Worm (Caenorhabditis elegans): ENCODE measurements around the gene pqn-41.

The pqn-41 gene

DNA sequence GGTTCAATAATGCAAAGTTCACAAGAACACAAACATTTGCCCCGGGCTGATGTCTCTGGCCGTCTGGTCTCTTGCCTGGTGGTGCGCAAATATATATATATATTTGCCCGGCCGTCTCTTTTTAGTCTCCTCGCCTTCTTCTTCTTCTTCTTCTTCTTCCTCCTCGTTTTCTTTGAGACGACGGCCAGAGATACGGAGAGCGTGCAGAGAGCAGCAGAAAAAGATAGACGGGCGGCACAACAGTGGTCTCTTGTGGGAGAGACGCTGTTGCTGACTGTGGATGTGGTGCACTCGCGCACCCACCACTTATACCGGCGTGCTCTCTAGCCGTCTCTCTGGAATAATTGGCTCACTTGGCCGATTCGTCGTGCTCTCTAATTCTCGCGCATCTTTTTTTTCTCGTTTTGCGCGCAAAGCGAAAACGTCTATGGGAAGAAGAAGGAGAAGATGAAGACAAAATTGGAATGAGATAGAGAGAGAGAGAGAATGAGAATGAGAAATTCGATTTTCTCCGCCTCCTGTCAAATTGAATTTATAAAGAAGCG lies 15.4 kb downstream of the pqn-41 start:
- TF ChIP-seq lin-11 (tag; optimal IDR thresholded peaks at IDR 0.05) (peak; percentile 84), aly-2 (tag; optimal IDR thresholded peaks at IDR 0.05) (no peak), mbf-1 (tag; optimal IDR thresholded peaks at IDR 0.05) (peak; percentile 1), gmeb-1 (tag; optimal IDR thresholded peaks at IDR 0.05) (peak; percentile 80), Y55F3AM.14 (GFP tag; optimal IDR thresholded peaks at IDR 0.05) (peak; percentile 99), snpc-4 (tag; optimal IDR thresholded peaks at IDR 0.05) (peak; percentile 86), lin-39 (tag; optimal IDR thresholded peaks at IDR 0.05) (no peak), alr-1 (tag; optimal IDR thresholded peaks at IDR 0.05) (no peak), elt-3 (tag; optimal IDR thresholded peaks at IDR 0.05) (no peak), F13H6.1 (tag; optimal IDR thresholded peaks at IDR 0.05) (peak; percentile 100), nhr-25 (tag; optimal IDR thresholded peaks at IDR 0.05) (peak; percentile 97), nhr-21 (tag; optimal IDR thresholded peaks at IDR 0.05) (peak; percentile 98), ceh-82 (tag; optimal IDR thresholded peaks at IDR 0.05) (peak; percentile 57), unc-62 (GFP tag; optimal IDR thresholded peaks at IDR 0.05) (peak; percentile 48), lsy-2 (tag; optimal IDR thresholded peaks at IDR 0.05) (peak; percentile 71 to 92), dmd-4 (tag; optimal IDR thresholded peaks at IDR 0.05) (no peak), sma-9 (GFP tag; optimal IDR thresholded peaks at IDR 0.05) (peak; percentile 100), sma-9 (tag; optimal IDR thresholded peaks at IDR 0.05) (peak; percentile 98), nhr-237 (tag; optimal IDR thresholded peaks at IDR 0.05) (peak; percentile 74), ztf-1 (GFP tag; conservative IDR thresholded peaks at IDR 0.05) (0 out of 2 replicates have a peak, but pooled peaks have one; percentile 90), egl-27 (tag; optimal IDR thresholded peaks at IDR 0.05) (peak; percentile 100), fos-1 (tag; optimal IDR thresholded peaks at IDR 0.05) (peak; percentile 82), unc-39 (tag; optimal IDR thresholded peaks at IDR 0.05) (no peak), nhr-6 (tag; optimal IDR thresholded peaks at IDR 0.05) (peak; percentile 86), ztf-4 (tag; optimal IDR thresholded peaks at IDR 0.05) (peak; percentile 77), mab-5 (tag; optimal IDR thresholded peaks at IDR 0.05) (peak; percentile 95), R02D3.7 (tag; optimal IDR thresholded peaks at IDR 0.05) (peak; percentile 31), ama-1 (optimal IDR thresholded peaks at IDR 0.05) (peak; percentile 62), nhr-11 (tag; optimal IDR thresholded peaks at IDR 0.05) (no peak), mdl-1 (tag; optimal IDR thresholded peaks at IDR 0.05) (peak; percentile 96), nhr-77 (tag; optimal IDR thresholded peaks at IDR 0.05) (no peak), ztf-11 (tag; optimal IDR thresholded peaks at IDR 0.05) (peak; percentile 36), nhr-12 (tag; optimal IDR thresholded peaks at IDR 0.05) (no peak), nhr-23 (tag; optimal IDR thresholded peaks at IDR 0.05) (no peak), ceh-16 (tag; optimal IDR thresholded peaks at IDR 0.05) (peak; percentile 85), blmp-1 (tag; optimal IDR thresholded peaks at IDR 0.05; ENCODE audit: insufficient read depth) (peak; percentile 81), elt-1 (tag; optimal IDR thresholded peaks at IDR 0.05) (peak; percentile 13), ZK546.5 (tag; optimal IDR thresholded peaks at IDR 0.05) (no peak), skn-1 (tag; optimal IDR thresholded peaks at IDR 0.05) (no peak), nhr-129 (tag; optimal IDR thresholded peaks at IDR 0.05) (peak; percentile 88), crh-2 (tag; optimal IDR thresholded peaks at IDR 0.05) (peak; percentile 93), sma-3 (GFP tag; optimal IDR thresholded peaks at IDR 0.05) (peak; percentile 98), sem-4 (tag; optimal IDR thresholded peaks at IDR 0.05) (peak; percentile 94), C34F6.9 (tag; optimal IDR thresholded peaks at IDR 0.05) (peak; percentile 85), nhr-10 (tag; optimal IDR thresholded peaks at IDR 0.05) (peak; percentile 73), lin-13 (GFP tag; optimal IDR thresholded peaks at IDR 0.05) (peak; percentile 83), zag-1 (tag; optimal IDR thresholded peaks at IDR 0.05) (peak; percentile 85), peb-1 (tag; optimal IDR thresholded peaks at IDR 0.05) (no peak), unc-55 (GFP tag; optimal IDR thresholded peaks at IDR 0.05) (peak; percentile 92)

Measured in whole organism, L2 larva.